Fruit fly (Drosophila melanogaster): Measurements from ENCODE around the gene tara.

Gene tara

DNA sequence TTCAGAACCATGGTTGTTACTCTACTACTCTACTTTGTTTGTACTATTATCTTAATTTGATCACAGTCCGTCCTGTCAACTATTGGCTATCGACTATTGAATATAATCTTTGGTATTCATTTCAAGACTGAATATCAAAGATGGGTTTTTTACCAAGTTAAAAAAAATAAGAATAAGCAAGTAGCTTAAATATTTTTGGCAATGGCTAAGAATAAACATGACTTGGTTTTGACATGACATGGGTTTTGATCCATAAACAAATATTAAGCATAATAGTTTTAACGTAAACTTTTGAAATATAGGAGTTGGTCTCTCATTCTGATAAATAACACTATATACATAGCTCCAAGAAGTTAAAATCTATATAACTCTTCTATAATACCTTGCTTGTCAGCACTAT is 16.4 kb downstream of the tara start (continued):
- no peak for TF ChIP-seq CG14667 (GFP tag; IDR thresholded peaks at IDR 0.05)
- no peak for TF ChIP-seq Hr78 (GFP tag; optimal IDR thresholded peaks at IDR 0.05)
- peak; percentile 69 for TF ChIP-seq Sox100B (GFP tag; optimal IDR thresholded peaks at IDR 0.05)
- TF ChIP-seq CG13775 (GFP tag; optimal IDR thresholded peaks at IDR 0.05), result peak; percentile 41
- TF ChIP-seq chm (GFP tag; IDR thresholded peaks at IDR 0.05), result no peak

dm6 chr3R:16242461-16242934 is 17.0 kb downstream of the tara start:
- TF ChIP-seq Sry-δ (GFP tag; optimal IDR thresholded peaks at IDR 0.05), result peak; percentile 27
- peak; percentile 46 for TF ChIP-seq Vsx1 (GFP tag; optimal IDR thresholded peaks at IDR 0.05)
- no peak for TF ChIP-seq B-H1 (GFP tag; IDR thresholded peaks at IDR 0.05)
- no peak for TF ChIP-seq lov (optimal IDR thresholded peaks at IDR 0.05)
- TF ChIP-seq lov (GFP tag; IDR thresholded peaks at IDR 0.05), result no peak
- TF ChIP-seq Bteb2 (GFP tag; optimal IDR thresholded peaks at IDR 0.05), result no peak
- peak; percentile 66 for TF ChIP-seq CG17912 (GFP tag; optimal IDR thresholded peaks at IDR 0.05)
- no peak for TF ChIP-seq zfh2 (GFP tag; optimal IDR thresholded peaks at IDR 0.05)
- TF ChIP-seq CG11695 (GFP tag; IDR thresholded peaks at IDR 0.05), result no peak
- TF ChIP-seq CG1602 (GFP tag; optimal IDR thresholded peaks at IDR 0.05), result no peak
- TF ChIP-seq pros (GFP tag; optimal IDR thresholded peaks at IDR 0.05), result peak; percentile 95
- peak; percentile 49 for TF ChIP-seq Dp (GFP tag; optimal IDR thresholded peaks at IDR 0.05)
- TF ChIP-seq Poxn (GFP tag; IDR thresholded peaks at IDR 0.05), result no peak
- TF ChIP-seq CG10462 (GFP tag; optimal IDR thresholded peaks at IDR 0.05), result peak; percentile 26
- TF ChIP-seq abd-A (tag; optimal IDR thresholded peaks at IDR 0.05), result peak; percentile 99
- TF ChIP-seq CG9817 (tag; optimal IDR thresholded peaks at IDR 0.05), result no peak
- peak; percentile 89 for TF ChIP-seq CG13894 (tag; optimal IDR thresholded peaks at IDR 0.05)
- peak; percentile 78 for TF ChIP-seq Nf-YC (tag; optimal IDR thresholded peaks at IDR 0.05)
- no peak for TF ChIP-seq Dll (GFP tag; IDR thresholded peaks at IDR 0.05; ENCODE audit: partially characterized antibody)
- TF ChIP-seq CG15269 (tag; optimal IDR thresholded peaks at IDR 0.05), result peak; percentile 22
- no peak for TF ChIP-seq slp2 (GFP tag; optimal IDR thresholded peaks at IDR 0.05)
- TF ChIP-seq pnt (GFP tag; optimal IDR thresholded peaks at IDR 0.05), result no peak
- no peak for TF ChIP-seq BEAF-32 (GFP tag; optimal IDR thresholded peaks at IDR 0.05)
- TF ChIP-seq Doc2 (GFP tag; IDR thresholded peaks at IDR 0.05), result no peak
- no peak for TF ChIP-seq CG17612 (GFP tag; IDR thresholded peaks at IDR 0.05)
- no peak for TF ChIP-seq CG17186 (GFP tag; optimal IDR thresholded peaks at IDR 0.05)
- TF ChIP-seq btn (GFP tag; optimal IDR thresholded peaks at IDR 0.05), result peak; percentile 26
- TF ChIP-seq CG6765 (GFP tag; optimal IDR thresholded peaks at IDR 0.05), result peak; percentile 35
- peak; percentile 34 for TF ChIP-seq PHDP (tag; optimal IDR thresholded peaks at IDR 0.05)
- TF ChIP-seq exex (tag; optimal IDR thresholded peaks at IDR 0.05), result peak; percentile 10
- no peak for TF ChIP-seq eyg (GFP tag; optimal IDR thresholded peaks at IDR 0.05)
- TF ChIP-seq CoRest (tag; optimal IDR thresholded peaks at IDR 0.05), result no peak
- TF ChIP-seq Meics (GFP tag; optimal IDR thresholded peaks at IDR 0.05), result peak; percentile 44
- no peak for TF ChIP-seq aop (GFP tag; IDR thresholded peaks at IDR 0.05)
- TF ChIP-seq pzg (GFP tag; optimal IDR thresholded peaks at IDR 0.05), result peak; percentile 40
- TF ChIP-seq Taf1 (GFP tag; IDR thresholded peaks at IDR 0.05), result no peak
- TF ChIP-seq CG7928 (GFP tag; optimal IDR thresholded peaks at IDR 0.05), result peak; percentile 63
- no peak for TF ChIP-seq bab2 (GFP tag; optimal IDR thresholded peaks at IDR 0.05)
- peak; percentile 70 for TF ChIP-seq CrebB (tag; optimal IDR thresholded peaks at IDR 0.05)
- TF ChIP-seq Eip74EF (GFP tag; optimal IDR thresholded peaks at IDR 0.05), result peak in 1 of 2 experiments; percentile 64
- TF ChIP-seq CG18764 (GFP tag; optimal IDR thresholded peaks at IDR 0.05), result no peak
- no peak for TF ChIP-seq nerfin-2 (GFP tag; IDR thresholded peaks at IDR 0.05; ENCODE audit: partially characterized antibody)
- TF ChIP-seq CG34224 (GFP tag; IDR thresholded peaks at IDR 0.05; ENCODE audit: partially characterized antibody), result no peak
- TF ChIP-seq CG14050 (GFP tag; IDR thresholded peaks at IDR 0.05), result no peak
